ENCODE assay signal across 1 fruit fly cellular context in genomic region chrX:3414003-3414767, dm6.
A peak's percentile ranks its signal among the peaks of the same experiment; 100 is the strongest.
TF ChIP-seq lines count a peak whose summit lies in the region.

No protein-coding gene starts in this region.

TF ChIP-seq in whole organism, embryonic, 481 proteins besides CTCF, POLR2A, EP300 and RAD21 (continued from another document and continues in another):
- TF ChIP-seq CG7987 (GFP tag; optimal IDR thresholded peaks at IDR 0.05; lab: Kevin White, UChicago) = no peak
- TF ChIP-seq wor (GFP tag; IDR thresholded peaks at IDR 0.05; lab: Robert Waterston, UW) = 0 out of 2 replicates have a peak, but pooled peaks have one; percentile 25
- peak; percentile 28; the same call in 1 of the 2 replicates for TF ChIP-seq Atf6 (GFP tag; IDR thresholded peaks at IDR 0.05; lab: Robert Waterston, UW)
- TF ChIP-seq fu2 (GFP tag; optimal IDR thresholded peaks at IDR 0.05; lab: Kevin White, UChicago) = no peak
- no peak for TF ChIP-seq CHES-1-like (GFP tag; optimal IDR thresholded peaks at IDR 0.05; lab: Kevin White, UChicago)
- TF ChIP-seq CG7786 (GFP tag; optimal IDR thresholded peaks at IDR 0.05; lab: Kevin White, UChicago) = no peak
- TF ChIP-seq CG12219 (GFP tag; optimal IDR thresholded peaks at IDR 0.05; lab: Kevin White, UChicago) = no peak
- TF ChIP-seq pnt (GFP tag; optimal IDR thresholded peaks at IDR 0.05; lab: Kevin White, UChicago) = peak; percentile 19
- TF ChIP-seq bsh (GFP tag; optimal IDR thresholded peaks at IDR 0.05; lab: Kevin White, UChicago) = peak in 1 of 2 experiments; percentile 72
- no peak for TF ChIP-seq usp (GFP tag; optimal IDR thresholded peaks at IDR 0.05; lab: Kevin White, UChicago)
- peak; percentile 64 for TF ChIP-seq CG6813 (GFP tag; optimal IDR thresholded peaks at IDR 0.05; lab: Kevin White, UChicago)
- TF ChIP-seq CG10979 (tag; optimal IDR thresholded peaks at IDR 0.05; lab: Kevin White, UChicago) = peak; percentile 73
- no peak for TF ChIP-seq yki (optimal IDR thresholded peaks at IDR 0.05; lab: Kevin White, UChicago)
- TF ChIP-seq Meics (GFP tag; optimal IDR thresholded peaks at IDR 0.05; lab: Kevin White, UChicago) = peak; percentile 83
- no peak for TF ChIP-seq Scr (GFP tag; IDR thresholded peaks at IDR 0.05; lab: Robert Waterston, UW; ENCODE audit: partially characterized antibody)
- peak in 1 of 2 experiments; percentile 3 for TF ChIP-seq chif (GFP tag; optimal IDR thresholded peaks at IDR 0.05; lab: Kevin White, UChicago)
- no peak for TF ChIP-seq bowl (GFP tag; IDR thresholded peaks at IDR 0.05; lab: Robert Waterston, UW)
- no peak for TF ChIP-seq eve (GFP tag; optimal IDR thresholded peaks at IDR 0.05; lab: Kevin White, UChicago)
- no peak for TF ChIP-seq HLH4C (GFP tag; IDR thresholded peaks at IDR 0.05; lab: Robert Waterston, UW; ENCODE audit: partially characterized antibody)
- TF ChIP-seq CG1233 (GFP tag; optimal IDR thresholded peaks at IDR 0.05; lab: Kevin White, UChicago) = peak; percentile 51
- 0 out of 2 replicates have a peak, but pooled peaks have one; percentile 24 for TF ChIP-seq CG7372 (GFP tag; IDR thresholded peaks at IDR 0.05; lab: Robert Waterston, UW)
- no peak for TF ChIP-seq ham (GFP tag; IDR thresholded peaks at IDR 0.05; lab: Robert Waterston, UW)
- peak; percentile 69; the same call in 2 of the 3 replicates for TF ChIP-seq CG17361 (GFP tag; IDR thresholded peaks at IDR 0.05; lab: Robert Waterston, UW)
- TF ChIP-seq ci (GFP tag; IDR thresholded peaks at IDR 0.05; lab: Robert Waterston, UW) = no peak
- peak; percentile 16 for TF ChIP-seq CG8281 (tag; optimal IDR thresholded peaks at IDR 0.05; lab: Kevin White, UChicago)
- TF ChIP-seq CG18476 (GFP tag; optimal IDR thresholded peaks at IDR 0.05; lab: Kevin White, UChicago) = peak; percentile 26
- peak; percentile 25 for TF ChIP-seq CG4328 (GFP tag; optimal IDR thresholded peaks at IDR 0.05; lab: Kevin White, UChicago)
- no peak for TF ChIP-seq Hr39 (optimal IDR thresholded peaks at IDR 0.05; lab: Kevin White, UChicago)
- TF ChIP-seq Tbp (GFP tag; optimal IDR thresholded peaks at IDR 0.05; lab: Kevin White, UChicago) = no peak
- peak; percentile 68 for TF ChIP-seq CG2712 (tag; optimal IDR thresholded peaks at IDR 0.05; lab: Kevin White, UChicago)
- TF ChIP-seq trh (GFP tag; optimal IDR thresholded peaks at IDR 0.05; lab: Kevin White, UChicago) = no peak
- TF ChIP-seq CG6175 (GFP tag; IDR thresholded peaks at IDR 0.05; lab: Robert Waterston, UW) = no peak
- TF ChIP-seq CG8924 (tag; optimal IDR thresholded peaks at IDR 0.05; lab: Kevin White, UChicago) = peak; percentile 73
- TF ChIP-seq CG31441 (GFP tag; IDR thresholded peaks at IDR 0.05; lab: Robert Waterston, UW) = peak; percentile 69
- TF ChIP-seq Hr3 (GFP tag; optimal IDR thresholded peaks at IDR 0.05; lab: Kevin White, UChicago) = peak; percentile 42
- TF ChIP-seq wdn (GFP tag; IDR thresholded peaks at IDR 0.05; lab: Robert Waterston, UW) = 0 out of 2 replicates have a peak, but pooled peaks have one; percentile 30
- TF ChIP-seq tin (GFP tag; optimal IDR thresholded peaks at IDR 0.05; lab: Kevin White, UChicago) = peak; percentile 24
- TF ChIP-seq otp (GFP tag; IDR thresholded peaks at IDR 0.05; lab: Robert Waterston, UW) = no peak
- no peak for TF ChIP-seq unc-4 (GFP tag; IDR thresholded peaks at IDR 0.05; lab: Robert Waterston, UW; ENCODE audit: partially characterized antibody)
- TF ChIP-seq Camta (GFP tag; optimal IDR thresholded peaks at IDR 0.05; lab: Kevin White, UChicago) = peak; percentile 21
- peak; percentile 31; the same call in 1 of the 2 replicates for TF ChIP-seq H2.0 (GFP tag; IDR thresholded peaks at IDR 0.05; lab: Robert Waterston, UW)
- no peak for TF ChIP-seq Poxn (GFP tag; IDR thresholded peaks at IDR 0.05; lab: Robert Waterston, UW)
- TF ChIP-seq Bdp1 (GFP tag; optimal IDR thresholded peaks at IDR 0.05; lab: Kevin White, UChicago) = no peak
- no peak for TF ChIP-seq Mes4 (GFP tag; optimal IDR thresholded peaks at IDR 0.05; lab: Kevin White, UChicago)
- TF ChIP-seq D (optimal IDR thresholded peaks at IDR 0.05; lab: Kevin White, UChicago) = no peak
- TF ChIP-seq D (GFP tag; optimal IDR thresholded peaks at IDR 0.05; lab: Kevin White, UChicago) = peak; percentile 38
- peak; percentile 75 for TF ChIP-seq CG18262 (tag; optimal IDR thresholded peaks at IDR 0.05; lab: Kevin White, UChicago)
- TF ChIP-seq Mrtf (GFP tag; IDR thresholded peaks at IDR 0.05; lab: Robert Waterston, UW) = peak; percentile 42; the same call in 1 of the 3 replicates
- TF ChIP-seq ac (GFP tag; optimal IDR thresholded peaks at IDR 0.05; lab: Kevin White, UChicago) = no peak
- no peak for TF ChIP-seq stwl (tag; optimal IDR thresholded peaks at IDR 0.05; lab: Kevin White, UChicago)
- no peak for TF ChIP-seq hb (GFP tag; IDR thresholded peaks at IDR 0.05; lab: Robert Waterston, UW; ENCODE audit: partially characterized antibody)
- TF ChIP-seq crp (GFP tag; optimal IDR thresholded peaks at IDR 0.05; lab: Kevin White, UChicago) = no peak
- TF ChIP-seq cad (GFP tag; optimal IDR thresholded peaks at IDR 0.05; lab: Kevin White, UChicago) = no peak
- no peak for TF ChIP-seq Dfd (GFP tag; optimal IDR thresholded peaks at IDR 0.05; lab: Kevin White, UChicago)
- peak; percentile 7; the same call in 1 of the 2 replicates for TF ChIP-seq NFAT (GFP tag; IDR thresholded peaks at IDR 0.05; lab: Robert Waterston, UW)
- TF ChIP-seq disco-r (GFP tag; optimal IDR thresholded peaks at IDR 0.05; lab: Kevin White, UChicago) = no peak
- TF ChIP-seq ftz-f1 (GFP tag; optimal IDR thresholded peaks at IDR 0.05; lab: Kevin White, UChicago) = no peak
- TF ChIP-seq ken (GFP tag; IDR thresholded peaks at IDR 0.05; lab: Robert Waterston, UW) = no peak
- TF ChIP-seq Opbp (GFP tag; IDR thresholded peaks at IDR 0.05; lab: Robert Waterston, UW; ENCODE audit: partially characterized antibody) = no peak
- no peak for TF ChIP-seq CG43689 (GFP tag; IDR thresholded peaks at IDR 0.05; lab: Robert Waterston, UW)
- no peak for TF ChIP-seq CG5245 (GFP tag; optimal IDR thresholded peaks at IDR 0.05; lab: Kevin White, UChicago)
- peak; percentile 78 for TF ChIP-seq CG15269 (tag; optimal IDR thresholded peaks at IDR 0.05; lab: Kevin White, UChicago)
- no peak for TF ChIP-seq CG16863 (GFP tag; optimal IDR thresholded peaks at IDR 0.05; lab: Kevin White, UChicago)
- no peak for TF ChIP-seq CG12071 (GFP tag; optimal IDR thresholded peaks at IDR 0.05; lab: Kevin White, UChicago)
- no peak for TF ChIP-seq NC2β (GFP tag; optimal IDR thresholded peaks at IDR 0.05; lab: Kevin White, UChicago)
- TF ChIP-seq da (GFP tag; optimal IDR thresholded peaks at IDR 0.05; lab: Kevin White, UChicago) = no peak
- TF ChIP-seq Sry-δ (GFP tag; optimal IDR thresholded peaks at IDR 0.05; lab: Kevin White, UChicago) = no peak
- peak; percentile 33 for TF ChIP-seq kah (GFP tag; optimal IDR thresholded peaks at IDR 0.05; lab: Kevin White, UChicago)
- no peak for TF ChIP-seq fd64A (GFP tag; optimal IDR thresholded peaks at IDR 0.05; lab: Kevin White, UChicago)
- TF ChIP-seq ash1 (GFP tag; optimal IDR thresholded peaks at IDR 0.05; lab: Kevin White, UChicago) = no peak
- TF ChIP-seq Rx (GFP tag; IDR thresholded peaks at IDR 0.05; lab: Robert Waterston, UW) = no peak; the same call in 1 of the 2 replicates
- TF ChIP-seq CG3995 (GFP tag; optimal IDR thresholded peaks at IDR 0.05; lab: Kevin White, UChicago) = no peak
- TF ChIP-seq CG3065 (GFP tag; optimal IDR thresholded peaks at IDR 0.05; lab: Kevin White, UChicago) = no peak
- TF ChIP-seq CG5953 (GFP tag; IDR thresholded peaks at IDR 0.05; lab: Robert Waterston, UW) = no peak
- TF ChIP-seq CG15479 (GFP tag; optimal IDR thresholded peaks at IDR 0.05; lab: Kevin White, UChicago) = no peak
- TF ChIP-seq pita (GFP tag; optimal IDR thresholded peaks at IDR 0.05; lab: Kevin White, UChicago) = no peak
- TF ChIP-seq hbn (GFP tag; IDR thresholded peaks at IDR 0.05; lab: Robert Waterston, UW; ENCODE audit: partially characterized antibody) = no peak
- TF ChIP-seq dmrt11E (tag; optimal IDR thresholded peaks at IDR 0.05; lab: Kevin White, UChicago) = peak; percentile 32
- TF ChIP-seq inv (GFP tag; IDR thresholded peaks at IDR 0.05; lab: Robert Waterston, UW; ENCODE audit: partially characterized antibody) = no peak
- TF ChIP-seq CG12299 (tag; optimal IDR thresholded peaks at IDR 0.05; lab: Kevin White, UChicago) = peak; percentile 52
- peak; percentile 3 for TF ChIP-seq nerfin-1 (tag; optimal IDR thresholded peaks at IDR 0.05; lab: Kevin White, UChicago)
- no peak for TF ChIP-seq twi (tag; optimal IDR thresholded peaks at IDR 0.05; lab: Kevin White, UChicago)
- peak; percentile 64 for TF ChIP-seq CG7839 (tag; optimal IDR thresholded peaks at IDR 0.05; lab: Kevin White, UChicago)
- peak; percentile 11 for TF ChIP-seq zen (tag; optimal IDR thresholded peaks at IDR 0.05; lab: Kevin White, UChicago)
- no peak for TF ChIP-seq sc (optimal IDR thresholded peaks at IDR 0.05; lab: Kevin White, UChicago)
- peak; percentile 39 for TF ChIP-seq sc (GFP tag; optimal IDR thresholded peaks at IDR 0.05; lab: Kevin White, UChicago)
- peak; percentile 14 for TF ChIP-seq eyg (GFP tag; optimal IDR thresholded peaks at IDR 0.05; lab: Kevin White, UChicago)
- no peak for TF ChIP-seq TFAM (GFP tag; optimal IDR thresholded peaks at IDR 0.05; lab: Kevin White, UChicago)
- no peak for TF ChIP-seq nau (GFP tag; optimal IDR thresholded peaks at IDR 0.05; lab: Kevin White, UChicago)
- peak; percentile 42; the same call in 1 of the 2 replicates for TF ChIP-seq gsb (GFP tag; IDR thresholded peaks at IDR 0.05; lab: Robert Waterston, UW)
- TF ChIP-seq tx (GFP tag; optimal IDR thresholded peaks at IDR 0.05; lab: Kevin White, UChicago) = no peak
- no peak for TF ChIP-seq zf30C (GFP tag; optimal IDR thresholded peaks at IDR 0.05; lab: Kevin White, UChicago)
- TF ChIP-seq CG14710 (tag; optimal IDR thresholded peaks at IDR 0.05; lab: Kevin White, UChicago) = peak; percentile 41
- no peak for TF ChIP-seq HmgD (GFP tag; optimal IDR thresholded peaks at IDR 0.05; lab: Kevin White, UChicago)
- peak; percentile 27; the same call in 1 of the 2 replicates for TF ChIP-seq klu (GFP tag; IDR thresholded peaks at IDR 0.05; lab: Robert Waterston, UW)
- TF ChIP-seq MESR4 (GFP tag; optimal IDR thresholded peaks at IDR 0.05; lab: Kevin White, UChicago) = no peak
- peak; percentile 80 for TF ChIP-seq Sox102F (GFP tag; optimal IDR thresholded peaks at IDR 0.05; lab: Kevin White, UChicago)
- 0 out of 3 replicates have a peak, but pooled peaks have one; percentile 39 for TF ChIP-seq H15 (GFP tag; IDR thresholded peaks at IDR 0.05; lab: Robert Waterston, UW)
- TF ChIP-seq ase (GFP tag; IDR thresholded peaks at IDR 0.05; lab: Robert Waterston, UW) = 0 out of 3 replicates have a peak, but pooled peaks have one; percentile 9
- TF ChIP-seq MBD-R2 (GFP tag; IDR thresholded peaks at IDR 0.05; lab: Robert Waterston, UW) = peak; percentile 24; the same call in 1 of the 2 replicates
- no peak for TF ChIP-seq HLHmδ (GFP tag; optimal IDR thresholded peaks at IDR 0.05; lab: Kevin White, UChicago)
- no peak for TF ChIP-seq CG34224 (GFP tag; IDR thresholded peaks at IDR 0.05; lab: Robert Waterston, UW; ENCODE audit: partially characterized antibody)
- no peak for TF ChIP-seq fru (optimal IDR thresholded peaks at IDR 0.05; lab: Kevin White, UChicago)
- TF ChIP-seq CG6683 (GFP tag; optimal IDR thresholded peaks at IDR 0.05; lab: Kevin White, UChicago) = peak; percentile 51
- TF ChIP-seq CG10565 (GFP tag; optimal IDR thresholded peaks at IDR 0.05; lab: Kevin White, UChicago) = no peak
- no peak for TF ChIP-seq CG8944 (GFP tag; optimal IDR thresholded peaks at IDR 0.05; lab: Kevin White, UChicago)
- peak; percentile 65 for TF ChIP-seq CG6689 (GFP tag; IDR thresholded peaks at IDR 0.05; lab: Robert Waterston, UW)
- peak; percentile 2 for TF ChIP-seq ewg (GFP tag; optimal IDR thresholded peaks at IDR 0.05; lab: Kevin White, UChicago)
- no peak for TF ChIP-seq h (optimal IDR thresholded peaks at IDR 0.05; lab: Kevin White, UChicago)
- TF ChIP-seq kay (GFP tag; optimal IDR thresholded peaks at IDR 0.05; lab: Kevin White, UChicago) = no peak
- TF ChIP-seq toy (GFP tag; IDR thresholded peaks at IDR 0.05; lab: Robert Waterston, UW) = no peak
- TF ChIP-seq CG8765 (GFP tag; IDR thresholded peaks at IDR 0.05; lab: Robert Waterston, UW) = no peak
- no peak for TF ChIP-seq CrebB (tag; optimal IDR thresholded peaks at IDR 0.05; lab: Kevin White, UChicago)
- TF ChIP-seq Mad (GFP tag; optimal IDR thresholded peaks at IDR 0.05; lab: Kevin White, UChicago) = no peak
- no peak for TF ChIP-seq CG42726 (GFP tag; IDR thresholded peaks at IDR 0.05; lab: Robert Waterston, UW; ENCODE audit: partially characterized antibody)
- peak; percentile 16 for TF ChIP-seq HmgZ (tag; optimal IDR thresholded peaks at IDR 0.05; lab: Kevin White, UChicago)
- TF ChIP-seq Fer2 (tag; optimal IDR thresholded peaks at IDR 0.05; lab: Kevin White, UChicago) = peak; percentile 35
- TF ChIP-seq E2f2 (GFP tag; IDR thresholded peaks at IDR 0.05; lab: Robert Waterston, UW) = peak; percentile 49; the same call in 1 of the 2 replicates
- TF ChIP-seq CG7963 (GFP tag; IDR thresholded peaks at IDR 0.05; lab: Robert Waterston, UW; ENCODE audit: partially characterized antibody) = no peak
- TF ChIP-seq mam (GFP tag; optimal IDR thresholded peaks at IDR 0.05; lab: Kevin White, UChicago) = peak; percentile 49
- no peak for TF ChIP-seq Eip74EF (GFP tag; optimal IDR thresholded peaks at IDR 0.05; lab: Kevin White, UChicago)
- peak; percentile 91 for TF ChIP-seq vvl (GFP tag; IDR thresholded peaks at IDR 0.05; lab: Robert Waterston, UW)
- peak; percentile 61 for TF ChIP-seq CG12769 (tag; optimal IDR thresholded peaks at IDR 0.05; lab: Kevin White, UChicago)
- peak; percentile 71 for TF ChIP-seq CG32767 (GFP tag; IDR thresholded peaks at IDR 0.05; lab: Robert Waterston, UW)
- peak; percentile 54 for TF ChIP-seq CG1602 (GFP tag; optimal IDR thresholded peaks at IDR 0.05; lab: Kevin White, UChicago)
- peak; percentile 1 for TF ChIP-seq Jarid2 (GFP tag; optimal IDR thresholded peaks at IDR 0.05; lab: Kevin White, UChicago)
- peak; percentile 70 for TF ChIP-seq CG8388 (GFP tag; optimal IDR thresholded peaks at IDR 0.05; lab: Kevin White, UChicago)
- TF ChIP-seq jigr1 (GFP tag; IDR thresholded peaks at IDR 0.05; lab: Robert Waterston, UW) = no peak
- TF ChIP-seq BEAF-32 (GFP tag; optimal IDR thresholded peaks at IDR 0.05; lab: Kevin White, UChicago) = no peak
- TF ChIP-seq Gsc (GFP tag; IDR thresholded peaks at IDR 0.05; lab: Robert Waterston, UW) = no peak
- TF ChIP-seq CG12659 (GFP tag; optimal IDR thresholded peaks at IDR 0.05; lab: Kevin White, UChicago) = peak; percentile 80
- 0 out of 2 replicates have a peak, but pooled peaks have one; percentile 50 for TF ChIP-seq Drgx (GFP tag; IDR thresholded peaks at IDR 0.05; lab: Robert Waterston, UW)
